Worm (Caenorhabditis elegans): ENCODE results near the gene C46H3.1.

DNA sequence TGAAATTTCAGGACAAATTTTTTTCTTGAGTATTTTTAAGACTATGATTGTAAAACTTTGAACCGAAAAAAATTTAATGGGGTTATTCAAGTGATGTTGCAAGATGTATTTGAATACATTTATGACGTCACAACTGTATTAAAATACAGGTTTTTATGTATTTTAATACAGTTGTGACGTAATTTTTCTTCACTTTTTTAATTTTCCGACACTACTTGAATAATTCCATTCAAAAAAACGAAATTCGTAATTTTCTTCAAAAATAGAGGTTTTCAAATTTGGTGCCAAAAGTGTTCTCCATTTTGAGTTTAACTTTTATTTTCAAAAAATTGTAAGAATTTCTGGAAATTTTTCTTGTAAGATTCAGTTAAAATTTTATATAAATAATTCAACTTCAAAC lies 33.6 kb downstream of the C46H3.1 start:
- TF ChIP-seq sptf-1 (tag; optimal IDR thresholded peaks at IDR 0.05), result no peak
- no peak for TF ChIP-seq snpc-4 (tag; optimal IDR thresholded peaks at IDR 0.05)
- no peak for TF ChIP-seq nhr-76 (tag; optimal IDR thresholded peaks at IDR 0.05)
- TF ChIP-seq lin-13 (tag; optimal IDR thresholded peaks at IDR 0.05), result no peak
- TF ChIP-seq mls-2 (tag; optimal IDR thresholded peaks at IDR 0.05), result no peak
- TF ChIP-seq pha-4 (tag; optimal IDR thresholded peaks at IDR 0.05), result no peak
- TF ChIP-seq nhr-28 (tag; optimal IDR thresholded peaks at IDR 0.05), result no peak
